Fruit fly (Drosophila melanogaster) whole organism, embryonic: ENCODE data around the gene kel.

Experiments used
- Awh ChIP-seq: fragments of 200-800 bp; sonication (Bioruptor generic); IDR thresholded peaks from 2 replicates; pipeline ENCODE4, ENCODE4 v1.3.6; 2022; ENCODE audit warnings: missing biosample characterization, missing genetic modification characterization
- BEAF-32 ChIP-seq: fragments of 200-800 bp; sonication (Bioruptor generic); optimal IDR thresholded peaks from 3 replicates; lab custom pipeline; 2017; ENCODE audit warnings: missing biosample characterization, missing genetic modification characterization, mild to moderate bottlenecking, moderate library complexity, missing genetic modification reagents
- CG10147 ChIP-seq: fragments of 200-800 bp; sonication (Bioruptor generic); optimal IDR thresholded peaks from 2 replicates; lab custom pipeline; 2019; ENCODE audit warnings: missing biosample characterization, mild to moderate bottlenecking, missing genetic modification characterization, moderate library complexity
- CG10543 ChIP-seq: fragments of 200-800 bp; sonication (Bioruptor generic); optimal IDR thresholded peaks from 3 replicates; lab custom pipeline; 2017; ENCODE audit warnings: missing biosample characterization, mild to moderate bottlenecking, missing genetic modification characterization, moderate library complexity
- CG10565 ChIP-seq: fragments of 200-800 bp; sonication (Bioruptor generic); optimal IDR thresholded peaks from 3 replicates; lab custom pipeline; 2016; ENCODE audit warnings: missing biosample characterization, mild to moderate bottlenecking, missing genetic modification characterization
- CG12659 ChIP-seq: fragments of 200-800 bp; sonication (Bioruptor generic); optimal IDR thresholded peaks from 3 replicates; lab custom pipeline; 2017; ENCODE audit warnings: mild to moderate bottlenecking, missing biosample characterization, missing genetic modification reagents, missing genetic modification characterization
- CG14667 ChIP-seq: fragments of 200-800 bp; sonication (Bioruptor generic); IDR thresholded peaks from 2 replicates; pipeline ENCODE4 v1.3.6; 2022; ENCODE audit warnings: missing biosample characterization, missing genetic modification characterization
- CG15269 ChIP-seq: fragments of 200-800 bp; sonication (Bioruptor generic); optimal IDR thresholded peaks from 2 replicates; lab custom pipeline; 2018; ENCODE audit warnings: missing biosample characterization, mild to moderate bottlenecking, missing genetic modification characterization, moderate library complexity
- CG15479 ChIP-seq: fragments of 200-800 bp; sonication (Bioruptor generic); optimal IDR thresholded peaks from 3 replicates; lab custom pipeline; 2019; ENCODE audit warnings: missing biosample characterization, mild to moderate bottlenecking, missing genetic modification characterization, moderate library complexity
- CG18262 ChIP-seq: fragments of 200-800 bp; optimal IDR thresholded peaks from 3 replicates; lab custom pipeline; 2019; ENCODE audit warnings: missing biosample characterization, mild to moderate bottlenecking, missing genetic modification characterization, moderate library complexity
- CG33213 ChIP-seq: fragments of 200-800 bp; sonication (Bioruptor generic); optimal IDR thresholded peaks from 3 replicates; lab custom pipeline; 2016; ENCODE audit warnings: missing biosample characterization, missing genetic modification characterization
- CG33557 ChIP-seq: fragments of 200-800 bp; sonication (Bioruptor generic); optimal IDR thresholded peaks from 2 replicates; lab custom pipeline; 2019; ENCODE audit warnings: missing biosample characterization, mild to moderate bottlenecking, missing genetic modification characterization, moderate library complexity
- CG6175 ChIP-seq: fragments of 200-800 bp; sonication (Bioruptor generic); IDR thresholded peaks from 3 replicates; pipeline ENCODE4 v1.3.6; 2022; ENCODE audit warnings: missing biosample characterization, missing genetic modification characterization
- CG6272 ChIP-seq: fragments of 200-800 bp; sonication (Bioruptor generic); IDR thresholded peaks from 2 replicates; pipeline ENCODE4 v1.3.6; 2022; ENCODE audit warnings: missing biosample characterization, missing genetic modification characterization
- CG6854 ChIP-seq: fragments of 200-800 bp; sonication (Bioruptor generic); optimal IDR thresholded peaks from 3 replicates; lab custom pipeline; 2017; ENCODE audit warnings: missing biosample characterization, mild to moderate bottlenecking, missing genetic modification characterization
- CG7556 ChIP-seq: fragments of 200-800 bp; sonication (Bioruptor generic); optimal IDR thresholded peaks from 2 replicates; lab custom pipeline; 2017; ENCODE audit warnings: missing biosample characterization, mild to moderate bottlenecking, missing genetic modification characterization
- CG7745 ChIP-seq: fragments of 200-800 bp; sonication (Bioruptor generic); optimal IDR thresholded peaks from 2 replicates; lab custom pipeline; 2018; ENCODE audit warnings: missing biosample characterization, mild to moderate bottlenecking, missing genetic modification characterization, moderate library complexity
- CG8089 ChIP-seq: fragments of 200-800 bp; sonication (Bioruptor generic); optimal IDR thresholded peaks from 3 replicates; lab custom pipeline; 2016; ENCODE audit warnings: missing biosample characterization, missing genetic modification characterization
- CG8281 ChIP-seq: fragments of 200-800 bp; sonication (Bioruptor generic); optimal IDR thresholded peaks from 2 replicates; lab custom pipeline; 2018; ENCODE audit warnings: missing biosample characterization, mild to moderate bottlenecking, missing genetic modification characterization, moderate library complexity
- CG8359 ChIP-seq: fragments of 200-800 bp; sonication (Bioruptor generic); optimal IDR thresholded peaks from 2 replicates; lab custom pipeline; 2017; ENCODE audit warnings: missing biosample characterization, mild to moderate bottlenecking, missing genetic modification characterization, borderline replicate concordance
- CG9817 ChIP-seq: fragments of 200-800 bp; sonication (Bioruptor generic); optimal IDR thresholded peaks from 2 replicates; lab custom pipeline; 2018; ENCODE audit warnings: missing biosample characterization, mild to moderate bottlenecking, missing genetic modification characterization, moderate library complexity
- D19B ChIP-seq: fragments of 200-800 bp; sonication (Bioruptor generic); optimal IDR thresholded peaks from 2 replicates; lab custom pipeline; 2017; ENCODE audit warnings: missing biosample characterization, mild to moderate bottlenecking, missing genetic modification characterization
- Deaf1 ChIP-seq: fragments of 200-800 bp; optimal IDR thresholded peaks from 3 replicates; lab custom pipeline; 2019; ENCODE audit warnings: missing biosample characterization, mild to moderate bottlenecking, missing genetic modification characterization, moderate library complexity
- Dip3 ChIP-seq: fragments of 200-800 bp; sonication (Bioruptor generic); optimal IDR thresholded peaks from 3 replicates; lab custom pipeline; 2016; ENCODE audit warnings: missing biosample characterization, missing genetic modification characterization
- Dll ChIP-seq: fragments of 200-800 bp; sonication (Bioruptor generic); IDR thresholded peaks from 4 replicates; pipeline ENCODE4 v1.3.6; 2022; ENCODE audit warnings: missing biosample characterization, missing genetic modification characterization; ENCODE audit not compliant: partially characterized antibody
- Dref ChIP-seq: fragments of 200-800 bp; sonication (Bioruptor generic); IDR thresholded peaks from 2 replicates; pipeline ENCODE4 v1.3.6; 2022; ENCODE audit warnings: missing biosample characterization, missing genetic modification characterization
- GATAe ChIP-seq: fragments of 200-800 bp; sonication (Bioruptor generic); conservative IDR thresholded peaks from 2 replicates; pipeline ENCODE4 v1.3.6; 2022; ENCODE audit warnings: missing biosample characterization, missing genetic modification characterization
- HLH3B ChIP-seq: fragments of 200-800 bp; sonication (Bioruptor generic); IDR thresholded peaks from 2 replicates; pipeline ENCODE4 v1.3.6; 2022; ENCODE audit warnings: missing biosample characterization, missing genetic modification characterization
- HLH4C ChIP-seq: fragments of 200-800 bp; sonication (Bioruptor generic); IDR thresholded peaks from 3 replicates; pipeline ENCODE4 v1.3.6; 2022; ENCODE audit warnings: missing biosample characterization, missing genetic modification characterization; ENCODE audit not compliant: partially characterized antibody
- Hmx ChIP-seq: fragments of 200-800 bp; sonication (Bioruptor generic); optimal IDR thresholded peaks from 2 replicates; lab custom pipeline; 2016; ENCODE audit warnings: missing biosample characterization, missing genetic modification characterization
- Hr3 ChIP-seq: fragments of 200-800 bp; sonication (Bioruptor generic); optimal IDR thresholded peaks from 3 replicates; lab custom pipeline; 2016; ENCODE audit warnings: missing biosample characterization, missing genetic modification characterization
- Lhr ChIP-seq: fragments of 200-800 bp; sonication (Bioruptor generic); optimal IDR thresholded peaks from 3 replicates; lab custom pipeline; 2017; ENCODE audit warnings: mild to moderate bottlenecking, missing biosample characterization, missing genetic modification reagents, missing genetic modification characterization
- Lim3 ChIP-seq: fragments of 200-800 bp; sonication (Bioruptor generic); IDR thresholded peaks from 2 replicates; pipeline ENCODE4 v1.3.6; 2022; ENCODE audit warnings: missing biosample characterization, missing genetic modification characterization
- Lpt ChIP-seq: fragments of >200 bp; optimal IDR thresholded peaks from 2 replicates; lab custom pipeline; 2018; ENCODE audit warnings: missing biosample characterization, missing genetic modification characterization
- Nf-YC ChIP-seq: fragments of 200-800 bp; optimal IDR thresholded peaks from 3 replicates; lab custom pipeline; 2019; ENCODE audit warnings: missing biosample characterization, mild to moderate bottlenecking, missing genetic modification characterization, moderate library complexity
- Rx ChIP-seq: fragments of 200-800 bp; sonication (Bioruptor generic); IDR thresholded peaks from 2 replicates; pipeline ENCODE4 v1.3.6; 2022; ENCODE audit warnings: missing biosample characterization, missing genetic modification characterization
- ab ChIP-seq: fragments of 200-800 bp; sonication (Bioruptor generic); optimal IDR thresholded peaks from 2 replicates; lab custom pipeline; 2016; ENCODE audit warnings: missing biosample characterization, missing genetic modification characterization
- da ChIP-seq: fragments of 200-800 bp; sonication (Bioruptor generic); optimal IDR thresholded peaks from 2 replicates; lab custom pipeline; 2016; ENCODE audit warnings: missing biosample characterization, missing genetic modification characterization
- en ChIP-seq: fragments of 200-800 bp; sonication (Bioruptor generic); optimal IDR thresholded peaks from 2 replicates; lab custom pipeline; 2016; ENCODE audit warnings: missing biosample characterization, missing genetic modification characterization
- exex ChIP-seq: fragments of 200-800 bp; sonication (Bioruptor generic); optimal IDR thresholded peaks from 4 replicates; lab custom pipeline; 2018; ENCODE audit warnings: missing biosample characterization, mild to moderate bottlenecking, missing genetic modification characterization, moderate library complexity
- grau ChIP-seq: fragments of 200-800 bp; optimal IDR thresholded peaks from 3 replicates; lab custom pipeline; 2019; ENCODE audit warnings: missing biosample characterization, mild to moderate bottlenecking, missing genetic modification characterization, moderate library complexity
- hth ChIP-seq: fragments of >200 bp; optimal IDR thresholded peaks from 2 replicates; lab custom pipeline; 2017; ENCODE audit warnings: inconsistent platforms
- kay ChIP-seq: fragments of 200-800 bp; sonication (Bioruptor generic); optimal IDR thresholded peaks from 2 replicates; lab custom pipeline; 2016; ENCODE audit warnings: missing biosample characterization, missing genetic modification characterization
- mirr ChIP-seq: fragments of 200-800 bp; sonication (Bioruptor generic); optimal IDR thresholded peaks from 3 replicates; lab custom pipeline; 2018; ENCODE audit warnings: missing biosample characterization, mild to moderate bottlenecking, missing genetic modification characterization
- pita ChIP-seq: fragments of 200-800 bp; sonication (Bioruptor generic); optimal IDR thresholded peaks from 2 replicates; lab custom pipeline; 2017; ENCODE audit warnings: missing biosample characterization, mild to moderate bottlenecking, missing genetic modification characterization
- pros ChIP-seq: fragments of 200-800 bp; sonication (Bioruptor generic); optimal IDR thresholded peaks from 3 replicates; lab custom pipeline; 2019; ENCODE audit warnings: missing biosample characterization, mild to moderate bottlenecking, missing genetic modification characterization, moderate library complexity
- psq ChIP-seq: fragments of 200-800 bp; sonication (Bioruptor generic); optimal IDR thresholded peaks from 2 replicates; lab custom pipeline; 2017; ENCODE audit warnings: missing biosample characterization, missing genetic modification characterization
- ro ChIP-seq: fragments of 200-800 bp; sonication (Bioruptor generic); IDR thresholded peaks from 2 replicates; pipeline ENCODE4 v1.3.6; 2022; ENCODE audit warnings: missing biosample characterization, missing genetic modification characterization
- row ChIP-seq: fragments of 200-800 bp; sonication (Bioruptor generic); IDR thresholded peaks from 3 replicates; pipeline ENCODE4 v1.3.6; 2022; ENCODE audit warnings: missing biosample characterization, missing genetic modification characterization
- sd ChIP-seq: fragments of 200-800 bp; sonication (Bioruptor generic); optimal IDR thresholded peaks from 3 replicates; lab custom pipeline; 2018; ENCODE audit warnings: missing biosample characterization, mild to moderate bottlenecking, missing genetic modification characterization, moderate library complexity
- sim ChIP-seq: fragments of 200-800 bp; sonication (Bioruptor generic); IDR thresholded peaks from 2 replicates; pipeline ENCODE4 v1.3.6; 2022; ENCODE audit warnings: missing biosample characterization, missing genetic modification characterization
- so ChIP-seq: fragments of 200-800 bp; sonication (Bioruptor generic); IDR thresholded peaks from 3 replicates; pipeline ENCODE4 v1.3.6; 2022; ENCODE audit warnings: missing biosample characterization, missing genetic modification characterization

kel gene

dm6 chr2L:18144268-18144834 is 6.5 kb upstream of the kel start (continued):
- TF ChIP-seq psq, result no peak
- TF ChIP-seq GATAe (GFP tag; lab: Robert Waterston, UW), result no peak
- TF ChIP-seq ro (GFP tag; lab: Robert Waterston, UW), result no peak
- TF ChIP-seq CG33557 (GFP tag; lab: Kevin White, UChicago), result no peak
- TF ChIP-seq sd, result peak; percentile 24
- no peak for TF ChIP-seq CG7556 (GFP tag; lab: Kevin White, UChicago)
- TF ChIP-seq CG6854, result no peak
- TF ChIP-seq Dll (GFP tag; lab: Robert Waterston, UW), result no peak
- no peak for TF ChIP-seq Dip3 (GFP tag; lab: Kevin White, UChicago)
- no peak for TF ChIP-seq sim (GFP tag; lab: Robert Waterston, UW)
- TF ChIP-seq kay (GFP tag; lab: Kevin White, UChicago), result no peak
- no peak for TF ChIP-seq hth
- no peak for TF ChIP-seq CG12659 (GFP tag; lab: Kevin White, UChicago)
- no peak for TF ChIP-seq HLH4C (GFP tag; lab: Robert Waterston, UW)
- no peak for TF ChIP-seq CG10147 (GFP tag; lab: Kevin White, UChicago)
- TF ChIP-seq Lhr, result no peak
- no peak for TF ChIP-seq da (GFP tag; lab: Kevin White, UChicago)
- no peak for TF ChIP-seq pita
- TF ChIP-seq CG10543, result peak; percentile 0
- TF ChIP-seq CG14667 (GFP tag; lab: Robert Waterston, UW), result no peak
- TF ChIP-seq CG8089 (GFP tag; lab: Kevin White, UChicago), result no peak
- no peak for TF ChIP-seq CG6272
- TF ChIP-seq CG15479 (GFP tag; lab: Kevin White, UChicago), result peak; percentile 70
- no peak for TF ChIP-seq HLH3B (GFP tag; lab: Robert Waterston, UW)
- no peak for TF ChIP-seq CG15269
- no peak for TF ChIP-seq Lim3 (GFP tag; lab: Robert Waterston, UW)
- no peak for TF ChIP-seq CG33213 (GFP tag; lab: Kevin White, UChicago)
- no peak for TF ChIP-seq BEAF-32 (GFP tag; lab: Kevin White, UChicago)
- TF ChIP-seq grau (tag; lab: Kevin White, UChicago), result no peak
- no peak for TF ChIP-seq en (GFP tag; lab: Kevin White, UChicago)
- TF ChIP-seq D19B (GFP tag; lab: Kevin White, UChicago), result no peak
- no peak for TF ChIP-seq Lpt (GFP tag; lab: Kevin White, UChicago)
- TF ChIP-seq Hmx (GFP tag; lab: Kevin White, UChicago), result no peak
- TF ChIP-seq CG8359, result no peak
- no peak for TF ChIP-seq row (GFP tag; lab: Robert Waterston, UW)
- no peak for TF ChIP-seq Awh
- TF ChIP-seq CG7745, result no peak
- no peak for TF ChIP-seq Dref
- no peak for TF ChIP-seq Deaf1 (tag; lab: Kevin White, UChicago)
- no peak for TF ChIP-seq Nf-YC (tag; lab: Kevin White, UChicago)
- TF ChIP-seq CG18262 (tag; lab: Kevin White, UChicago), result no peak
- no peak for TF ChIP-seq so (GFP tag; lab: Robert Waterston, UW)
- no peak for TF ChIP-seq CG6175 (GFP tag; lab: Robert Waterston, UW)
- peak; percentile 31 for TF ChIP-seq mirr (GFP tag; lab: Kevin White, UChicago)
- TF ChIP-seq Rx (GFP tag; lab: Robert Waterston, UW), result no peak
- no peak for TF ChIP-seq Hr3 (GFP tag; lab: Kevin White, UChicago)
- TF ChIP-seq pros (GFP tag; lab: Kevin White, UChicago), result peak; percentile 24
- TF ChIP-seq CG10565, result no peak
- TF ChIP-seq exex (tag; lab: Kevin White, UChicago), result peak; percentile 73
- TF ChIP-seq CG8281 (tag; lab: Kevin White, UChicago), result no peak
- TF ChIP-seq ab, result no peak
- TF ChIP-seq CG9817, result no peak
